Fruit fly (Drosophila melanogaster) whole organism, embryonic: Measurements from ENCODE around the gene CG6028.

Experiments
- B-H1 ChIP-seq: fragments of 200-800 bp; sonication (Bioruptor generic); IDR thresholded peaks from 3 replicates; pipeline ENCODE4 v1.3.6; 2022; ENCODE audit warnings: missing biosample characterization, missing genetic modification characterization
- CG1024 ChIP-seq: fragments of 200-800 bp; sonication (Bioruptor generic); IDR thresholded peaks from 2 replicates; pipeline ENCODE4 v1.3.6; 2022; ENCODE audit warnings: missing biosample characterization, missing genetic modification characterization
- CG10366 ChIP-seq: fragments of 200-800 bp; sonication (Bioruptor generic); IDR thresholded peaks from 2 replicates; pipeline ENCODE4 v1.3.6; 2022; ENCODE audit warnings: missing biosample characterization, missing genetic modification characterization
- CG10543 ChIP-seq: fragments of 200-800 bp; sonication (Bioruptor generic); optimal IDR thresholded peaks from 3 replicates; lab custom pipeline; 2017; ENCODE audit warnings: missing biosample characterization, mild to moderate bottlenecking, missing genetic modification characterization, moderate library complexity
- CG11093 ChIP-seq: fragments of 200-800 bp; sonication (Bioruptor generic); IDR thresholded peaks from 3 replicates; pipeline ENCODE4 v1.3.6; 2022; ENCODE audit warnings: missing biosample characterization, missing genetic modification characterization
- CG11696 ChIP-seq: fragments of 200-800 bp; sonication (Bioruptor generic); IDR thresholded peaks from 2 replicates; pipeline ENCODE4 v1.3.6; 2022; ENCODE audit warnings: missing biosample characterization, missing genetic modification characterization
- CG12155 ChIP-seq: fragments of 200-800 bp; sonication (Bioruptor generic); optimal IDR thresholded peaks from 3 replicates; lab custom pipeline; 2016; ENCODE audit warnings: missing biosample characterization, missing genetic modification characterization
- CG12236 ChIP-seq: fragments of 200-800 bp; sonication (Bioruptor generic); optimal IDR thresholded peaks from 2 replicates; lab custom pipeline; 2016; ENCODE audit warnings: missing biosample characterization, missing genetic modification characterization
- CG12659 ChIP-seq: fragments of 200-800 bp; sonication (Bioruptor generic); optimal IDR thresholded peaks from 3 replicates; lab custom pipeline; 2017; ENCODE audit warnings: mild to moderate bottlenecking, missing biosample characterization, missing genetic modification reagents, missing genetic modification characterization
- CG14667 ChIP-seq: fragments of 200-800 bp; sonication (Bioruptor generic); IDR thresholded peaks from 2 replicates; pipeline ENCODE4 v1.3.6; 2022; ENCODE audit warnings: missing biosample characterization, missing genetic modification characterization
- CG14710 ChIP-seq: fragments of 200-800 bp; sonication (Bioruptor generic); optimal IDR thresholded peaks from 3 replicates; lab custom pipeline; 2019; ENCODE audit warnings: missing biosample characterization, mild to moderate bottlenecking, missing genetic modification characterization, moderate library complexity
- CG1529 ChIP-seq: fragments of 200-800 bp; sonication (Bioruptor generic); optimal IDR thresholded peaks from 3 replicates; lab custom pipeline; 2018; ENCODE audit warnings: missing biosample characterization, missing genetic modification characterization
- CG3065 ChIP-seq: fragments of 200-800 bp; sonication (Bioruptor generic); optimal IDR thresholded peaks from 2 replicates; lab custom pipeline; 2016; ENCODE audit warnings: missing biosample characterization, missing genetic modification characterization
- CG33557 ChIP-seq: fragments of 200-800 bp; sonication (Bioruptor generic); optimal IDR thresholded peaks from 2 replicates; lab custom pipeline; 2019; ENCODE audit warnings: missing biosample characterization, mild to moderate bottlenecking, missing genetic modification characterization, moderate library complexity
- CG34422 ChIP-seq: fragments of 200-800 bp; sonication (Bioruptor generic); IDR thresholded peaks from 3 replicates; pipeline ENCODE4 v1.3.6; 2022; ENCODE audit warnings: missing biosample characterization, missing genetic modification characterization
- CG4424 ChIP-seq: fragments of 200-800 bp; sonication (Bioruptor generic); optimal IDR thresholded peaks from 3 replicates; lab custom pipeline; 2016; ENCODE audit warnings: missing biosample characterization, missing genetic modification characterization
- CG4707 ChIP-seq: fragments of 200-800 bp; sonication (Bioruptor generic); optimal IDR thresholded peaks from 2 replicates; lab custom pipeline; 2018; ENCODE audit warnings: missing biosample characterization, mild to moderate bottlenecking, missing genetic modification characterization, moderate library complexity
- CG4820 ChIP-seq: fragments of 200-800 bp; sonication (Bioruptor generic); optimal IDR thresholded peaks from 3 replicates; lab custom pipeline; 2016; ENCODE audit warnings: missing biosample characterization, missing genetic modification characterization
- CG6254 ChIP-seq: fragments of 200-800 bp; sonication (Bioruptor generic); optimal IDR thresholded peaks from 3 replicates; lab custom pipeline; 2017; ENCODE audit warnings: mild to moderate bottlenecking, missing biosample characterization, missing genetic modification reagents, missing genetic modification characterization
- CG6813 ChIP-seq: fragments of 200-800 bp; sonication (Bioruptor generic); optimal IDR thresholded peaks from 2 replicates; lab custom pipeline; 2017; ENCODE audit warnings: missing biosample characterization, missing genetic modification characterization, mild to moderate bottlenecking, moderate library complexity, missing genetic modification reagents
- CG8388 ChIP-seq: fragments of 200-800 bp; sonication (Bioruptor generic); optimal IDR thresholded peaks from 2 replicates; lab custom pipeline; 2019; ENCODE audit warnings: missing biosample characterization, mild to moderate bottlenecking, missing genetic modification characterization, moderate library complexity
- Chrac-16 ChIP-seq: fragments of 200-800 bp; sonication (Bioruptor generic); optimal IDR thresholded peaks from 3 replicates; lab custom pipeline; 2016; ENCODE audit warnings: missing biosample characterization, missing genetic modification characterization
- Dp ChIP-seq: fragments of 200-800 bp; sonication (Bioruptor generic); optimal IDR thresholded peaks from 2 replicates; lab custom pipeline; 2018; ENCODE audit warnings: missing biosample characterization, mild to moderate bottlenecking, missing genetic modification characterization, moderate library complexity
- Fer1 ChIP-seq: fragments of 200-800 bp; sonication (Bioruptor generic); optimal IDR thresholded peaks from 2 replicates; lab custom pipeline; 2017; ENCODE audit warnings: missing biosample characterization, mild to moderate bottlenecking, missing genetic modification characterization
- HLH4C ChIP-seq: fragments of 200-800 bp; sonication (Bioruptor generic); IDR thresholded peaks from 3 replicates; pipeline ENCODE4 v1.3.6; 2022; ENCODE audit warnings: missing biosample characterization, missing genetic modification characterization; ENCODE audit not compliant: partially characterized antibody
- Hr3 ChIP-seq: fragments of 200-800 bp; sonication (Bioruptor generic); optimal IDR thresholded peaks from 3 replicates; lab custom pipeline; 2016; ENCODE audit warnings: missing biosample characterization, missing genetic modification characterization
- MESR4 ChIP-seq: fragments of 200-800 bp; sonication (Bioruptor generic); optimal IDR thresholded peaks from 2 replicates; lab custom pipeline; 2018; ENCODE audit warnings: missing biosample characterization, mild to moderate bottlenecking, missing genetic modification characterization, moderate library complexity
- Pdp1 ChIP-seq, 2 experiments: fragments of 200-800 bp; sonication (Bioruptor generic); optimal IDR thresholded peaks; 3 replicates each; lab custom pipeline; 2016; ENCODE audit warnings: missing biosample characterization in 2 of 2, missing genetic modification characterization in 2 of 2, mild to moderate bottlenecking in 1 of 2, moderate library complexity in 1 of 2
- Six4 ChIP-seq: fragments of 200-800 bp; sonication (Bioruptor generic); optimal IDR thresholded peaks from 2 replicates; lab custom pipeline; 2016; ENCODE audit warnings: missing biosample characterization, missing genetic modification characterization
- Ssrp ChIP-seq: fragments of 200-800 bp; sonication (Bioruptor generic); optimal IDR thresholded peaks from 2 replicates; lab custom pipeline; 2018; ENCODE audit warnings: missing biosample characterization, mild to moderate bottlenecking, missing genetic modification characterization, moderate library complexity
- Tbp ChIP-seq: fragments of >200 bp; optimal IDR thresholded peaks from 2 replicates; lab custom pipeline; 2018; ENCODE audit warnings: missing biosample characterization, missing genetic modification characterization
- ara ChIP-seq: fragments of 200-800 bp; sonication (Bioruptor generic); IDR thresholded peaks from 2 replicates; pipeline ENCODE4 v1.3.6; 2022; ENCODE audit warnings: missing biosample characterization, missing genetic modification characterization
- ase ChIP-seq: fragments of 200-800 bp; sonication (Bioruptor generic); IDR thresholded peaks from 3 replicates; pipeline ENCODE4 v1.3.6; 2022; ENCODE audit warnings: missing biosample characterization, missing genetic modification characterization
- chinmo ChIP-seq: fragments of 200-800 bp; sonication (Bioruptor generic); IDR thresholded peaks from 4 replicates; pipeline ENCODE4 v1.3.6; 2022; ENCODE audit warnings: missing biosample characterization, missing genetic modification characterization; ENCODE audit not compliant: partially characterized antibody
- croc ChIP-seq: fragments of 200-800 bp; sonication (Bioruptor generic); conservative IDR thresholded peaks from 3 replicates; pipeline ENCODE4 v1.3.6; 2022; ENCODE audit warnings: missing biosample characterization, missing genetic modification characterization
- dan ChIP-seq: fragments of 200-800 bp; sonication (Bioruptor generic); IDR thresholded peaks from 2 replicates; pipeline ENCODE4 v1.3.6; 2022; ENCODE audit warnings: missing biosample characterization, missing genetic modification characterization
- dimm ChIP-seq: fragments of 200-800 bp; sonication (Bioruptor generic); IDR thresholded peaks from 2 replicates; pipeline ENCODE4 v1.3.6; 2022; ENCODE audit warnings: missing biosample characterization, missing genetic modification characterization
- dmrt11E ChIP-seq: fragments of 200-800 bp; sonication (Bioruptor generic); optimal IDR thresholded peaks from 3 replicates; lab custom pipeline; 2018; ENCODE audit warnings: missing biosample characterization, mild to moderate bottlenecking, missing genetic modification characterization, moderate library complexity
- fd64A ChIP-seq: fragments of 200-800 bp; sonication (Bioruptor generic); optimal IDR thresholded peaks from 3 replicates; lab custom pipeline; 2018; ENCODE audit warnings: missing biosample characterization, mild to moderate bottlenecking, missing genetic modification characterization
- fru ChIP-seq: fragments of >200 bp; optimal IDR thresholded peaks from 2 replicates; lab custom pipeline; 2017
- gcm ChIP-seq: fragments of 200-800 bp; sonication (Bioruptor generic); optimal IDR thresholded peaks from 2 replicates; lab custom pipeline; 2019; ENCODE audit warnings: missing biosample characterization, mild to moderate bottlenecking, missing genetic modification characterization, moderate library complexity
- gem ChIP-seq: fragments of 200-800 bp; sonication (Bioruptor generic); optimal IDR thresholded peaks from 2 replicates; lab custom pipeline; 2019; ENCODE audit warnings: missing biosample characterization, mild to moderate bottlenecking, missing genetic modification characterization, moderate library complexity
- grn ChIP-seq: fragments of 200-800 bp; sonication (Bioruptor generic); optimal IDR thresholded peaks from 3 replicates; lab custom pipeline; 2017; ENCODE audit warnings: missing biosample characterization, missing genetic modification characterization
- lola ChIP-seq, 3 experiments: fragments of >200 bp in 2 of 3; fragments of 200-800 bp in 1 of 3; sonication (Bioruptor generic) in 1 of 3; optimal IDR thresholded peaks; 2 replicates each; lab custom pipeline; 2017 to 2019; ENCODE audit warnings: missing biosample characterization in 3 of 3, missing genetic modification characterization in 3 of 3, mild to moderate bottlenecking in 1 of 3, moderate library complexity in 1 of 3
- mam ChIP-seq: fragments of 200-800 bp; sonication (Bioruptor generic); optimal IDR thresholded peaks from 3 replicates; lab custom pipeline; 2016; ENCODE audit warnings: missing biosample characterization, missing genetic modification characterization
- sc ChIP-seq, 3 experiments: fragments of >200 bp in 2 of 3; fragments of 200-800 bp in 1 of 3; sonication (Bioruptor generic) in 1 of 3; optimal IDR thresholded peaks; 2 replicates in 2 of 3; 3 replicates in 1 of 3; lab custom pipeline; 2017; ENCODE audit warnings: mild to moderate bottlenecking in 1 of 3, missing biosample characterization in 1 of 3, missing genetic modification characterization in 1 of 3, missing genetic modification reagents in 1 of 3
- slp2 ChIP-seq: fragments of 200-800 bp; sonication (Bioruptor generic); optimal IDR thresholded peaks from 2 replicates; lab custom pipeline; 2016; ENCODE audit warnings: missing biosample characterization, missing genetic modification characterization
- tap ChIP-seq: fragments of 200-800 bp; optimal IDR thresholded peaks from 3 replicates; lab custom pipeline; 2019; ENCODE audit warnings: missing biosample characterization, mild to moderate bottlenecking, missing genetic modification characterization, moderate library complexity
- tio ChIP-seq: fragments of 200-800 bp; sonication (Bioruptor generic); optimal IDR thresholded peaks from 2 replicates; lab custom pipeline; 2017; ENCODE audit warnings: missing biosample characterization, missing genetic modification characterization, inconsistent platforms
- unpg ChIP-seq: fragments of 200-800 bp; sonication (Bioruptor generic); optimal IDR thresholded peaks from 3 replicates; lab custom pipeline; 2018; ENCODE audit warnings: missing biosample characterization, mild to moderate bottlenecking, missing genetic modification characterization, moderate library complexity

CG6028 gene

dm6 chr3R:22041625-22042282 is 16.4 kb upstream of the CG6028 start, which contains the start of gene how (continued):
- TF ChIP-seq CG10543 (GFP tag; lab: Kevin White, UChicago) (peak; percentile 20), CG4424 (GFP tag; lab: Kevin White, UChicago) (peak; percentile 28), grn (GFP tag; lab: Kevin White, UChicago) (no peak), tio (GFP tag; lab: Kevin White, UChicago) (no peak), Dp (GFP tag; lab: Kevin White, UChicago) (peak; percentile 92), CG33557 (GFP tag; lab: Kevin White, UChicago) (peak; percentile 43), Hr3 (GFP tag; lab: Kevin White, UChicago) (peak; percentile 30), CG12659 (GFP tag; lab: Kevin White, UChicago) (no peak), CG11696 (no peak), unpg (GFP tag; lab: Kevin White, UChicago) (no peak), slp2 (GFP tag; lab: Kevin White, UChicago) (peak; percentile 27), dan (no peak), fd64A (GFP tag; lab: Kevin White, UChicago) (no peak), HLH4C (peak; percentile 19; the same call in 1 of the 3 replicates), CG8388 (GFP tag; lab: Kevin White, UChicago) (peak; percentile 8), CG14710 (peak; percentile 65), tap (tag; lab: Kevin White, UChicago) (no peak), dimm (GFP tag; lab: Robert Waterston, UW) (no peak), CG14667 (GFP tag; lab: Robert Waterston, UW) (no peak), Tbp (no peak), CG12155 (GFP tag; lab: Kevin White, UChicago) (no peak), Pdp1 (GFP tag; optimal IDR thresholded peaks at IDR 0.05; lab: Kevin White, UChicago) (peak; percentile 32 to 33), Fer1 (GFP tag; lab: Kevin White, UChicago) (no peak), Chrac-16 (GFP tag; lab: Kevin White, UChicago) (peak; percentile 8), Ssrp (tag; lab: Kevin White, UChicago) (no peak), dmrt11E (tag; lab: Kevin White, UChicago) (peak; percentile 13), mam (GFP tag; lab: Kevin White, UChicago) (peak; percentile 47), MESR4 (GFP tag; lab: Kevin White, UChicago) (no peak), B-H1 (no peak), gem (tag; lab: Kevin White, UChicago) (peak; percentile 30), CG11093 (no peak), CG1024 (no peak), CG1529 (GFP tag; lab: Kevin White, UChicago) (no peak), croc (no peak), sc (optimal IDR thresholded peaks at IDR 0.05; lab: Kevin White, UChicago) (no peak), sc (GFP tag; optimal IDR thresholded peaks at IDR 0.05; lab: Kevin White, UChicago) (no peak), CG4707 (no peak), fru (lab: Kevin White, UChicago) (no peak), chinmo (GFP tag; lab: Robert Waterston, UW) (no peak), CG34422 (GFP tag; lab: Robert Waterston, UW) (no peak), CG4820 (GFP tag; lab: Kevin White, UChicago) (no peak), CG12236 (no peak), CG3065 (GFP tag; lab: Kevin White, UChicago) (no peak), gcm (GFP tag; lab: Kevin White, UChicago) (no peak), CG10366 (GFP tag; lab: Robert Waterston, UW) (no peak), lola (GFP tag; optimal IDR thresholded peaks at IDR 0.05; lab: Kevin White, UChicago) (no peak), CG6254 (peak; percentile 16), ase (GFP tag; lab: Robert Waterston, UW) (no peak), ara (no peak), CG6813 (GFP tag; lab: Kevin White, UChicago) (no peak), Six4 (GFP tag; lab: Kevin White, UChicago) (no peak)
